Worm (Caenorhabditis elegans) whole organism, L4 larva: ENCODE data around the gene nlp-1.
A peak's percentile ranks its signal among the peaks of the same experiment; 100 is the strongest.

Experiments used
- D1046.2 ChIP-seq: fragments of 200-800 bp; sonication (Bioruptor generic); IDR thresholded peaks from 2 replicates; pipeline ENCODE4 v1.3.6; 2022; ENCODE audit warnings: missing genetic modification characterization, missing compliant biosample characterization
- F44E2.7 ChIP-seq: fragments of 200-800 bp; sonication (Bioruptor generic); IDR thresholded peaks from 2 replicates; pipeline ENCODE4 v2.1.2; 2022; ENCODE audit warnings: missing genetic modification characterization, missing compliant biosample characterization
- aha-1 ChIP-seq: fragments of 150-350 bp; peaks from one replicate; lab custom pipeline; 2014; ENCODE audit warnings: missing biosample characterization, missing genetic modification characterization
- arid-1 ChIP-seq: fragments of 200-800 bp; sonication (Bioruptor generic); conservative IDR thresholded peaks from 2 replicates; pipeline ENCODE4 v1.3.6; 2022; ENCODE audit warnings: missing genetic modification reagents, missing genetic modification characterization, missing compliant biosample characterization
- ceh-20 ChIP-seq: fragments of 200-800 bp; sonication (Bioruptor generic); IDR thresholded peaks from 2 replicates; pipeline ENCODE4 v1.3.6; 2022; ENCODE audit warnings: missing genetic modification reagents, missing genetic modification characterization, missing compliant biosample characterization
- ceh-28 ChIP-seq: fragments of 150-350 bp; optimal IDR thresholded peaks from 2 replicates; lab custom pipeline; 2014; ENCODE audit warnings: missing biosample characterization, missing genetic modification reagents, missing genetic modification characterization
- ces-1 ChIP-seq: fragments of 150-350 bp; sonication (generic microtip); optimal IDR thresholded peaks from 4 replicates; lab custom pipeline; 2014; ENCODE audit warnings: missing biosample characterization, missing genetic modification reagents, missing genetic modification characterization
- cey-2 ChIP-seq: sonication (generic microtip); optimal IDR thresholded peaks from 3 replicates; lab custom pipeline; 2017; ENCODE audit warnings: missing genetic modification characterization, mild to moderate bottlenecking, missing compliant biosample characterization, antibody characterized with exemption, borderline replicate concordance; ENCODE audit not compliant: insufficient read depth
- daf-16 ChIP-seq, 3 experiments: sonication (generic microtip); optimal IDR thresholded peaks; 2 replicates each; lab custom pipeline; 2016 to 2017; ENCODE audit warnings: missing genetic modification characterization in 3 of 3, missing genetic modification reagents in 3 of 3, mild to moderate bottlenecking in 2 of 3, missing compliant biosample characterization in 2 of 3, missing biosample characterization in 1 of 3, moderate library complexity in 1 of 3
- daf-19 ChIP-seq: fragments of 200-800 bp; sonication (Bioruptor generic); conservative IDR thresholded peaks from 2 replicates; pipeline ENCODE4 v1.3.6; 2022; ENCODE audit warnings: missing genetic modification characterization, missing compliant biosample characterization
- dmd-6 ChIP-seq: fragments of 200-800 bp; sonication (Bioruptor generic); IDR thresholded peaks from 2 replicates; pipeline ENCODE4 v1.3.6; 2022; ENCODE audit warnings: missing genetic modification reagents, missing genetic modification characterization, missing compliant biosample characterization
- dmd-8 ChIP-seq: fragments of 200-800 bp; sonication (Bioruptor generic); IDR thresholded peaks from 2 replicates; pipeline ENCODE4 v1.3.6; 2022; ENCODE audit warnings: missing genetic modification characterization, missing compliant biosample characterization
- dmd-9 ChIP-seq: fragments of 200-800 bp; sonication (Bioruptor generic); IDR thresholded peaks from 2 replicates; pipeline ENCODE4 v1.3.6; 2022; ENCODE audit warnings: missing genetic modification reagents, missing genetic modification characterization, missing compliant biosample characterization
- dve-1 ChIP-seq: sonication (generic microtip); optimal IDR thresholded peaks from 2 replicates; lab custom pipeline; 2017; ENCODE audit warnings: antibody characterized with exemption, mild to moderate bottlenecking, missing genetic modification characterization, missing compliant biosample characterization; ENCODE audit not compliant: insufficient read depth
- fos-1 ChIP-seq: fragments of 150-350 bp; optimal IDR thresholded peaks from 2 replicates; lab custom pipeline; 2014; ENCODE audit warnings: missing biosample characterization, missing genetic modification characterization
- hlh-30 ChIP-seq: sonication (generic microtip); optimal IDR thresholded peaks from 2 replicates; lab custom pipeline; 2017; ENCODE audit warnings: antibody characterized with exemption, mild to moderate bottlenecking, missing genetic modification characterization, missing compliant biosample characterization; ENCODE audit not compliant: insufficient read depth
- lsy-2 ChIP-seq, 2 experiments: fragments of 150-350 bp in 1 of 2; sonication (generic microtip) in 1 of 2; optimal IDR thresholded peaks; 2 replicates each; lab custom pipeline; 2014 to 2017; ENCODE audit warnings: missing biosample characterization in 2 of 2, missing genetic modification characterization in 2 of 2
- mdt-29 ChIP-seq: fragments of 200-800 bp; sonication (Bioruptor generic); IDR thresholded peaks from 2 replicates; pipeline ENCODE4 v1.3.6; 2022; ENCODE audit warnings: missing genetic modification reagents, missing genetic modification characterization, missing compliant biosample characterization
- mep-1 ChIP-seq: fragments of 150-350 bp; sonication (generic microtip); optimal IDR thresholded peaks from 3 replicates; lab custom pipeline; 2014; ENCODE audit warnings: missing biosample characterization, missing genetic modification characterization
- nhr-10 ChIP-seq: fragments of 150-350 bp; optimal IDR thresholded peaks from 2 replicates; lab custom pipeline; 2014; ENCODE audit warnings: missing biosample characterization, missing genetic modification characterization
- nhr-25 ChIP-seq: sonication (generic microtip); optimal IDR thresholded peaks from 2 replicates; lab custom pipeline; 2017; ENCODE audit warnings: missing genetic modification characterization, mild to moderate bottlenecking, missing compliant biosample characterization, antibody characterized with exemption, moderate library complexity, borderline replicate concordance; ENCODE audit not compliant: insufficient read depth
- nhr-28 ChIP-seq: fragments of 150-350 bp; optimal IDR thresholded peaks from 2 replicates; lab custom pipeline; 2014; ENCODE audit warnings: missing biosample characterization, missing genetic modification characterization
- nhr-48 ChIP-seq: sonication (generic microtip); optimal IDR thresholded peaks from 2 replicates; lab custom pipeline; 2016; ENCODE audit warnings: mild to moderate bottlenecking, missing genetic modification characterization, missing compliant biosample characterization
- nhr-6 ChIP-seq: fragments of 150-350 bp; optimal IDR thresholded peaks from 2 replicates; lab custom pipeline; 2014; ENCODE audit warnings: missing biosample characterization, missing genetic modification characterization
- nhr-76 ChIP-seq: fragments of 150-350 bp; optimal IDR thresholded peaks from 2 replicates; lab custom pipeline; 2014; ENCODE audit warnings: missing biosample characterization, missing genetic modification characterization
- pha-4 ChIP-seq, 2 experiments: fragments of 150-350 bp in 1 of 2; fragments of 200-800 bp in 1 of 2; sonication (Bioruptor generic) in 1 of 2; IDR thresholded peaks in 1 of 2; optimal IDR thresholded peaks in 1 of 2; 2 replicates each; pipeline versions ENCODE4 v1.3.6 to Lab custom; 2014 to 2022; ENCODE audit warnings: missing genetic modification characterization in 2 of 2, missing genetic modification reagents in 2 of 2, missing biosample characterization in 1 of 2, missing compliant biosample characterization in 1 of 2
- php-3 ChIP-seq: fragments of 200-800 bp; sonication (Bioruptor generic); IDR thresholded peaks from 2 replicates; pipeline ENCODE4 v1.3.6; 2022; ENCODE audit warnings: missing genetic modification reagents, missing genetic modification characterization, missing compliant biosample characterization
- set-16 ChIP-seq: fragments of 200-800 bp; sonication (Bioruptor generic); IDR thresholded peaks from 2 replicates; pipeline ENCODE4 v1.3.6; 2022; ENCODE audit warnings: missing genetic modification reagents, missing genetic modification characterization, missing compliant biosample characterization
- unc-39 ChIP-seq: sonication (generic microtip); optimal IDR thresholded peaks from 2 replicates; lab custom pipeline; 2017; ENCODE audit warnings: missing biosample characterization, missing genetic modification characterization
- unc-62 ChIP-seq, 3 experiments: fragments of 150-350 bp in 1 of 3; sonication (generic microtip); optimal IDR thresholded peaks in 2 of 3; peaks in 1 of 3; 1 replicate in 1 of 3; 2 replicates in 2 of 3; lab custom pipeline; 2014 to 2017; ENCODE audit warnings: missing biosample characterization in 3 of 3, missing genetic modification characterization in 3 of 3, missing genetic modification reagents in 3 of 3, missing genotype in 1 of 3
- vab-7 ChIP-seq: fragments of 200-800 bp; sonication (Bioruptor generic); IDR thresholded peaks from 2 replicates; pipeline ENCODE4 v1.3.6; 2022; ENCODE audit warnings: missing genetic modification reagents, missing genetic modification characterization, missing compliant biosample characterization
- zip-2 ChIP-seq: fragments of 150-350 bp; optimal IDR thresholded peaks from 2 replicates; lab custom pipeline; 2014; ENCODE audit warnings: missing biosample characterization, missing genetic modification characterization
- ztf-11 ChIP-seq: fragments of 150-350 bp; optimal IDR thresholded peaks from 2 replicates; lab custom pipeline; 2014; ENCODE audit warnings: missing biosample characterization, missing genetic modification characterization
- ztf-7 ChIP-seq: fragments of 150-350 bp; optimal IDR thresholded peaks from 2 replicates; lab custom pipeline; 2014; ENCODE audit warnings: missing biosample characterization, missing genetic modification characterization

Gene nlp-1

ce11 chrX:3697623-3698022, 29.8 kb upstream of the nlp-1 start (continued):
- TF ChIP-seq cey-2 (tag; lab: Kevin White, UChicago): no peak
- no peak for TF ChIP-seq nhr-10 (tag; lab: Kevin White, UChicago)
- peak; percentile 88 for TF ChIP-seq arid-1 (GFP tag; lab: Robert Waterston, UW)
- 0 out of 2 replicates have a peak, but pooled peaks have one; percentile 62 for TF ChIP-seq daf-19
- no peak for TF ChIP-seq unc-39 (tag; lab: Kevin White, UChicago)
- no peak for TF ChIP-seq ztf-11 (tag; lab: Kevin White, UChicago)
- TF ChIP-seq pha-4 (GFP tag; IDR thresholded peaks at IDR 0.05; lab: Robert Waterston, UW): peak; percentile 89
- no peak for TF ChIP-seq pha-4 (tag; optimal IDR thresholded peaks at IDR 0.05; lab: Kevin White, UChicago)
- TF ChIP-seq F44E2.7 (GFP tag; lab: Robert Waterston, UW): peak; percentile 83; the same call in 1 of the 2 replicates
- TF ChIP-seq nhr-25 (tag; lab: Kevin White, UChicago): no peak
- TF ChIP-seq lsy-2 (tag; optimal IDR thresholded peaks at IDR 0.05; lab: Kevin White, UChicago): peak in 1 of 2 experiments; percentile 60
- TF ChIP-seq D1046.2: peak; percentile 92
- TF ChIP-seq dmd-8 (GFP tag; lab: Robert Waterston, UW): peak; percentile 89
- TF ChIP-seq zip-2 (tag; lab: Kevin White, UChicago): peak; percentile 23
- no peak for TF ChIP-seq fos-1 (tag; lab: Kevin White, UChicago)
- peak; percentile 10 for TF ChIP-seq ces-1 (GFP tag; lab: Kevin White, UChicago)
- TF ChIP-seq ztf-7: peak; percentile 59
- TF ChIP-seq dmd-6 (GFP tag; lab: Robert Waterston, UW): peak; percentile 78
- peak; percentile 39; the same call in 1 of the 2 replicates for TF ChIP-seq mdt-29 (GFP tag; lab: Robert Waterston, UW)
- peak; percentile 79 for TF ChIP-seq php-3 (GFP tag; lab: Robert Waterston, UW)
- peak; percentile 97 for TF ChIP-seq vab-7 (GFP tag; lab: Robert Waterston, UW)
- peak; percentile 84 for TF ChIP-seq dmd-9 (GFP tag; lab: Robert Waterston, UW)
- no peak for TF ChIP-seq nhr-6 (tag; lab: Kevin White, UChicago)
- TF ChIP-seq, all 104 proteins: peak for 70

- peak; percentile 95 for TF ChIP-seq aha-1 (tag; lab: Kevin White, UChicago)
- no peak for TF ChIP-seq nhr-76 (tag; lab: Kevin White, UChicago)
Measured at ce11 chrX:3701861-3702260, 25.5 kb upstream of the nlp-1 start.

- TF ChIP-seq dve-1 (no peak), F44E2.7 (GFP tag; lab: Robert Waterston, UW) (no peak), nhr-6 (tag; lab: Kevin White, UChicago) (no peak), hlh-30 (tag; lab: Kevin White, UChicago) (peak; percentile 68), ceh-28 (tag; lab: Kevin White, UChicago) (no peak), ceh-20 (GFP tag; lab: Robert Waterston, UW) (0 out of 2 replicates have a peak, but pooled peaks have one; percentile 20), mep-1 (no peak), nhr-48 (tag; lab: Kevin White, UChicago) (no peak), lsy-2 (tag; optimal IDR thresholded peaks at IDR 0.05; lab: Kevin White, UChicago) (peak in 1 of 2 experiments; percentile 15), unc-62 (GFP tag; optimal IDR thresholded peaks at IDR 0.05 in 1 of 2; lab: Kevin White, UChicago) (peak in 1 of 2 experiments; percentile 94), unc-62 (tag; optimal IDR thresholded peaks at IDR 0.05; lab: Kevin White, UChicago) (no peak)
Measured at ce11 chrX:3705319-3705718, 22.1 kb upstream of the nlp-1 start.

ce11 chrX:3706319-3706718, 21.1 kb upstream of the nlp-1 start:
- no peak for TF ChIP-seq nhr-28 (tag; lab: Kevin White, UChicago)
- TF ChIP-seq mdt-29 (GFP tag; lab: Robert Waterston, UW): no peak
- TF ChIP-seq set-16 (GFP tag; lab: Robert Waterston, UW): peak; percentile 58; the same call in 1 of the 2 replicates
- peak in 1 of 2 experiments; percentile 64 for TF ChIP-seq daf-16 (GFP tag; optimal IDR thresholded peaks at IDR 0.05; lab: Kevin White, UChicago)
- TF ChIP-seq daf-16 (tag; optimal IDR thresholded peaks at IDR 0.05; lab: Kevin White, UChicago): no peak
